Fruit fly (Drosophila melanogaster) whole organism, embryonic: ENCODE data around the gene CG15517.

Experiments used
- Adf1 ChIP-seq: fragments of 200-800 bp; sonication (Bioruptor generic); IDR thresholded peaks from 2 replicates; pipeline ENCODE4 v1.3.6; 2022; ENCODE audit warnings: missing biosample characterization, missing genetic modification characterization
- Asciz ChIP-seq: fragments of 200-800 bp; sonication (Bioruptor generic); optimal IDR thresholded peaks from 2 replicates; lab custom pipeline; 2017; ENCODE audit warnings: missing biosample characterization, mild to moderate bottlenecking, missing genetic modification characterization, missing genetic modification reagents
- BEAF-32 ChIP-seq: fragments of 200-800 bp; sonication (Bioruptor generic); optimal IDR thresholded peaks from 3 replicates; lab custom pipeline; 2017; ENCODE audit warnings: missing biosample characterization, missing genetic modification characterization, mild to moderate bottlenecking, moderate library complexity, missing genetic modification reagents
- CG10267 ChIP-seq: fragments of 200-800 bp; sonication (Bioruptor generic); optimal IDR thresholded peaks from 2 replicates; lab custom pipeline; 2018; ENCODE audit warnings: missing biosample characterization, mild to moderate bottlenecking, missing genetic modification characterization, moderate library complexity
- CG10979 ChIP-seq: fragments of 200-800 bp; sonication (Bioruptor generic); optimal IDR thresholded peaks from 2 replicates; lab custom pipeline; 2018; ENCODE audit warnings: missing biosample characterization, mild to moderate bottlenecking, missing genetic modification characterization, moderate library complexity
- CG11085 ChIP-seq: fragments of 200-800 bp; sonication (Bioruptor generic); IDR thresholded peaks from 2 replicates; pipeline ENCODE4 v1.3.6; 2022; ENCODE audit warnings: missing biosample characterization, missing genetic modification characterization
- CG11456 ChIP-seq: fragments of 200-800 bp; sonication (Bioruptor generic); IDR thresholded peaks from 3 replicates; pipeline ENCODE4 v1.3.6; 2022; ENCODE audit warnings: missing biosample characterization, missing genetic modification characterization
- CG12104 ChIP-seq: fragments of 200-800 bp; sonication (Bioruptor generic); optimal IDR thresholded peaks from 3 replicates; lab custom pipeline; 2016; ENCODE audit warnings: missing biosample characterization, missing genetic modification characterization
- CG12155 ChIP-seq: fragments of 200-800 bp; sonication (Bioruptor generic); optimal IDR thresholded peaks from 3 replicates; lab custom pipeline; 2016; ENCODE audit warnings: missing biosample characterization, missing genetic modification characterization
- CG14441 ChIP-seq: fragments of 200-800 bp; sonication (Bioruptor generic); IDR thresholded peaks from 2 replicates; pipeline ENCODE4 v1.3.6; 2022; ENCODE audit warnings: missing biosample characterization, missing genetic modification characterization
- CG15011 ChIP-seq: fragments of 200-800 bp; sonication (Bioruptor generic); optimal IDR thresholded peaks from 3 replicates; lab custom pipeline; 2018; ENCODE audit warnings: missing biosample characterization, mild to moderate bottlenecking, missing genetic modification characterization
- CG16863 ChIP-seq: fragments of 200-800 bp; sonication (Bioruptor generic); optimal IDR thresholded peaks from 3 replicates; lab custom pipeline; 2016; ENCODE audit warnings: missing biosample characterization, missing genetic modification characterization
- CG1832 ChIP-seq: fragments of 200-800 bp; sonication (Bioruptor generic); optimal IDR thresholded peaks from 2 replicates; lab custom pipeline; 2017; ENCODE audit warnings: missing biosample characterization, mild to moderate bottlenecking, missing genetic modification characterization, inconsistent platforms
- CG2129 ChIP-seq: fragments of 200-800 bp; sonication (Bioruptor generic); IDR thresholded peaks from 2 replicates; pipeline ENCODE4 v1.3.6; 2022; ENCODE audit warnings: missing biosample characterization, missing genetic modification characterization; ENCODE audit not compliant: partially characterized antibody
- CG31441 ChIP-seq: fragments of 200-800 bp; sonication (Bioruptor generic); IDR thresholded peaks from 2 replicates; pipeline ENCODE4 v1.3.6; 2022; ENCODE audit warnings: missing biosample characterization, missing genetic modification characterization
- CG33213 ChIP-seq: fragments of 200-800 bp; sonication (Bioruptor generic); optimal IDR thresholded peaks from 3 replicates; lab custom pipeline; 2016; ENCODE audit warnings: missing biosample characterization, missing genetic modification characterization
- CG3847 ChIP-seq: fragments of 200-800 bp; sonication (Bioruptor generic); IDR thresholded peaks from 2 replicates; pipeline ENCODE4 v1.3.6; 2022; ENCODE audit warnings: missing biosample characterization, missing genetic modification characterization
- CG43689 ChIP-seq: fragments of 200-800 bp; sonication (Bioruptor generic); IDR thresholded peaks from 2 replicates; pipeline ENCODE4 v1.3.6; 2022; ENCODE audit warnings: missing biosample characterization, missing genetic modification characterization
- CG5245 ChIP-seq: fragments of 200-800 bp; sonication (Bioruptor generic); optimal IDR thresholded peaks from 3 replicates; lab custom pipeline; 2016; ENCODE audit warnings: missing biosample characterization, missing genetic modification characterization
- CG8388 ChIP-seq: fragments of 200-800 bp; sonication (Bioruptor generic); optimal IDR thresholded peaks from 2 replicates; lab custom pipeline; 2019; ENCODE audit warnings: missing biosample characterization, mild to moderate bottlenecking, missing genetic modification characterization, moderate library complexity
- CG9437 ChIP-seq: fragments of 200-800 bp; sonication (Bioruptor generic); optimal IDR thresholded peaks from 2 replicates; lab custom pipeline; 2018; ENCODE audit warnings: missing biosample characterization, mild to moderate bottlenecking, missing genetic modification characterization
- CG9727 ChIP-seq: fragments of 200-800 bp; sonication (Bioruptor generic); optimal IDR thresholded peaks from 3 replicates; lab custom pipeline; 2017; ENCODE audit warnings: missing biosample characterization, mild to moderate bottlenecking, missing genetic modification characterization
- CoRest ChIP-seq: fragments of 200-800 bp; sonication (Bioruptor generic); optimal IDR thresholded peaks from 3 replicates; lab custom pipeline; 2018; ENCODE audit warnings: missing biosample characterization, mild to moderate bottlenecking, missing genetic modification characterization, moderate library complexity
- D19A ChIP-seq: fragments of 200-800 bp; optimal IDR thresholded peaks from 3 replicates; lab custom pipeline; 2019; ENCODE audit warnings: missing biosample characterization, mild to moderate bottlenecking, missing genetic modification characterization, moderate library complexity
- Dad ChIP-seq: fragments of 200-800 bp; sonication (Bioruptor generic); optimal IDR thresholded peaks from 3 replicates; lab custom pipeline; 2016; ENCODE audit warnings: missing biosample characterization, missing genetic modification characterization
- Doc2 ChIP-seq: fragments of 200-800 bp; sonication (Bioruptor generic); IDR thresholded peaks from 2 replicates; pipeline ENCODE4 v1.3.6; 2022; ENCODE audit warnings: missing biosample characterization, missing genetic modification characterization
- ERR ChIP-seq: fragments of 200-800 bp; sonication (Bioruptor generic); optimal IDR thresholded peaks from 2 replicates; lab custom pipeline; 2016; ENCODE audit warnings: missing biosample characterization, missing genetic modification characterization
- Gsc ChIP-seq: fragments of 200-800 bp; sonication (Bioruptor generic); IDR thresholded peaks from 2 replicates; pipeline ENCODE4 v1.3.6; 2022; ENCODE audit warnings: missing biosample characterization, missing genetic modification characterization
- HLHmδ ChIP-seq: fragments of 200-800 bp; sonication (Bioruptor generic); optimal IDR thresholded peaks from 2 replicates; lab custom pipeline; 2018; ENCODE audit warnings: missing biosample characterization, mild to moderate bottlenecking, missing genetic modification characterization, moderate library complexity
- Hr39 ChIP-seq: fragments of >200 bp; optimal IDR thresholded peaks from 2 replicates; lab custom pipeline; 2017
- MBD-R2 ChIP-seq: fragments of 200-800 bp; sonication (Bioruptor generic); IDR thresholded peaks from 2 replicates; pipeline ENCODE4 v1.3.6; 2022; ENCODE audit warnings: missing biosample characterization, missing genetic modification characterization
- MESR4 ChIP-seq: fragments of 200-800 bp; sonication (Bioruptor generic); optimal IDR thresholded peaks from 2 replicates; lab custom pipeline; 2018; ENCODE audit warnings: missing biosample characterization, mild to moderate bottlenecking, missing genetic modification characterization, moderate library complexity
- MTF-1 ChIP-seq: fragments of 200-800 bp; sonication (Bioruptor generic); optimal IDR thresholded peaks from 2 replicates; lab custom pipeline; 2018; ENCODE audit warnings: missing biosample characterization, mild to moderate bottlenecking, missing genetic modification characterization, borderline replicate concordance
- Sox100B ChIP-seq: fragments of 200-800 bp; sonication (Bioruptor generic); optimal IDR thresholded peaks from 3 replicates; lab custom pipeline; 2018; ENCODE audit warnings: missing biosample characterization, mild to moderate bottlenecking, missing genetic modification characterization
- Sox102F ChIP-seq: fragments of 200-800 bp; sonication (Bioruptor generic); optimal IDR thresholded peaks from 2 replicates; lab custom pipeline; 2018; ENCODE audit warnings: missing biosample characterization, mild to moderate bottlenecking, missing genetic modification characterization, moderate library complexity
- TFAM ChIP-seq: fragments of 200-800 bp; sonication (Bioruptor generic); optimal IDR thresholded peaks from 2 replicates; lab custom pipeline; 2017; ENCODE audit warnings: missing biosample characterization, missing genetic modification characterization, inconsistent platforms
- da ChIP-seq: fragments of 200-800 bp; sonication (Bioruptor generic); optimal IDR thresholded peaks from 2 replicates; lab custom pipeline; 2016; ENCODE audit warnings: missing biosample characterization, missing genetic modification characterization
- dan ChIP-seq: fragments of 200-800 bp; sonication (Bioruptor generic); IDR thresholded peaks from 2 replicates; pipeline ENCODE4 v1.3.6; 2022; ENCODE audit warnings: missing biosample characterization, missing genetic modification characterization
- dmrt11E ChIP-seq: fragments of 200-800 bp; sonication (Bioruptor generic); optimal IDR thresholded peaks from 3 replicates; lab custom pipeline; 2018; ENCODE audit warnings: missing biosample characterization, mild to moderate bottlenecking, missing genetic modification characterization, moderate library complexity
- ems ChIP-seq: fragments of 200-800 bp; sonication (Bioruptor generic); optimal IDR thresholded peaks from 3 replicates; lab custom pipeline; 2016; ENCODE audit warnings: missing biosample characterization, missing genetic modification characterization
- eyg ChIP-seq: fragments of 200-800 bp; sonication (Bioruptor generic); optimal IDR thresholded peaks from 3 replicates; lab custom pipeline; 2016; ENCODE audit warnings: missing biosample characterization, missing genetic modification characterization
- gfzf ChIP-seq: fragments of 200-800 bp; sonication (Bioruptor generic); optimal IDR thresholded peaks from 2 replicates; lab custom pipeline; 2016; ENCODE audit warnings: missing biosample characterization, mild to moderate bottlenecking, missing genetic modification characterization, moderate library complexity
- gro ChIP-seq: fragments of 200-800 bp; sonication (Bioruptor generic); optimal IDR thresholded peaks from 2 replicates; lab custom pipeline; 2016; ENCODE audit warnings: missing biosample characterization, missing genetic modification characterization
- mld ChIP-seq: fragments of 200-800 bp; sonication (Bioruptor generic); IDR thresholded peaks from 3 replicates; pipeline ENCODE4 v1.3.6; 2022; ENCODE audit warnings: missing biosample characterization, missing genetic modification characterization; ENCODE audit not compliant: partially characterized antibody
- nau ChIP-seq: fragments of 200-800 bp; sonication (Bioruptor generic); optimal IDR thresholded peaks from 3 replicates; lab custom pipeline; 2017; ENCODE audit warnings: missing biosample characterization, mild to moderate bottlenecking, missing genetic modification characterization, missing genetic modification reagents
- tin ChIP-seq: fragments of 200-800 bp; sonication (Bioruptor generic); optimal IDR thresholded peaks from 3 replicates; lab custom pipeline; 2016; ENCODE audit warnings: missing biosample characterization, missing genetic modification characterization
- trem ChIP-seq: fragments of 200-800 bp; optimal IDR thresholded peaks from 3 replicates; lab custom pipeline; 2019; ENCODE audit warnings: missing biosample characterization, mild to moderate bottlenecking, missing genetic modification characterization, moderate library complexity
- trh ChIP-seq: fragments of 200-800 bp; sonication (Bioruptor generic); optimal IDR thresholded peaks from 2 replicates; lab custom pipeline; 2016; ENCODE audit warnings: missing biosample characterization, missing genetic modification characterization
- unc-4 ChIP-seq: fragments of 200-800 bp; sonication (Bioruptor generic); IDR thresholded peaks from 2 replicates; pipeline ENCODE4 v1.3.6; 2022; ENCODE audit warnings: missing biosample characterization, missing genetic modification characterization; ENCODE audit not compliant: partially characterized antibody
- usp ChIP-seq: fragments of >200 bp; optimal IDR thresholded peaks from 2 replicates; lab custom pipeline; 2017; ENCODE audit warnings: missing biosample characterization, missing genetic modification characterization
- vnd ChIP-seq: fragments of 200-800 bp; sonication (Bioruptor generic); IDR thresholded peaks from 3 replicates; pipeline ENCODE4 v1.3.6; 2022; ENCODE audit warnings: missing biosample characterization, missing genetic modification characterization; ENCODE audit not compliant: partially characterized antibody
- zf30C ChIP-seq: fragments of 200-800 bp; sonication (Bioruptor generic); optimal IDR thresholded peaks from 3 replicates; lab custom pipeline; 2018; ENCODE audit warnings: missing biosample characterization, mild to moderate bottlenecking, missing genetic modification characterization

Gene CG15517

dm6 chr3R:29935756-29936155 lies 32.1 kb upstream of the CG15517 start, which contains the start of the genes eIF2Balpha and Vps13B (continued):
- TF ChIP-seq CoRest = no peak
- peak; percentile 66 for TF ChIP-seq unc-4
- no peak for TF ChIP-seq ERR (GFP tag; lab: Kevin White, UChicago)
- TF ChIP-seq MESR4 (GFP tag; lab: Kevin White, UChicago) = peak; percentile 35
- TF ChIP-seq trh (GFP tag; lab: Kevin White, UChicago) = no peak
- no peak for TF ChIP-seq HLHmδ (GFP tag; lab: Kevin White, UChicago)
- no peak for TF ChIP-seq CG14441 (GFP tag; lab: Robert Waterston, UW)
- no peak for TF ChIP-seq Hr39 (lab: Kevin White, UChicago)
- no peak for TF ChIP-seq Gsc (GFP tag; lab: Robert Waterston, UW)
- TF ChIP-seq CG11085 = no peak
- TF ChIP-seq dmrt11E (tag; lab: Kevin White, UChicago) = no peak
- no peak for TF ChIP-seq Dad
- TF ChIP-seq CG12104 = no peak
- TF ChIP-seq trem (tag; lab: Kevin White, UChicago) = no peak
- TF ChIP-seq CG33213 (GFP tag; lab: Kevin White, UChicago) = no peak
- no peak for TF ChIP-seq CG11456 (GFP tag; lab: Robert Waterston, UW)
- TF ChIP-seq CG8388 (GFP tag; lab: Kevin White, UChicago) = no peak
- TF ChIP-seq zf30C (GFP tag; lab: Kevin White, UChicago) = no peak
- TF ChIP-seq Sox100B (GFP tag; lab: Kevin White, UChicago) = no peak
- TF ChIP-seq Adf1 = no peak
- TF ChIP-seq Sox102F (GFP tag; lab: Kevin White, UChicago) = peak; percentile 54
- TF ChIP-seq CG12155 = no peak
- no peak for TF ChIP-seq dan
- TF ChIP-seq Asciz (GFP tag; lab: Kevin White, UChicago) = no peak
- TF ChIP-seq CG16863 (GFP tag; lab: Kevin White, UChicago) = no peak
- TF ChIP-seq mld (GFP tag; lab: Robert Waterston, UW) = peak; percentile 84
- TF ChIP-seq MTF-1 (GFP tag; lab: Kevin White, UChicago) = no peak
- TF ChIP-seq usp = no peak
- TF ChIP-seq CG2129 = 0 out of 2 replicates have a peak, but pooled peaks have one; percentile 15
- TF ChIP-seq CG31441 = no peak
- no peak for TF ChIP-seq gro
- TF ChIP-seq MBD-R2 = peak; percentile 98
- TF ChIP-seq BEAF-32 (GFP tag; lab: Kevin White, UChicago) = peak; percentile 8
- TF ChIP-seq CG10979 (tag; lab: Kevin White, UChicago) = no peak
- peak; percentile 18 for TF ChIP-seq gfzf
- TF ChIP-seq D19A (tag; lab: Kevin White, UChicago) = no peak
- TF ChIP-seq CG3847 (GFP tag; lab: Robert Waterston, UW) = 0 out of 2 replicates have a peak, but pooled peaks have one; percentile 23
- TF ChIP-seq ems (GFP tag; lab: Kevin White, UChicago) = no peak
- TF ChIP-seq nau (GFP tag; lab: Kevin White, UChicago) = no peak
- TF ChIP-seq da (GFP tag; lab: Kevin White, UChicago) = no peak
- no peak for TF ChIP-seq CG15011 (GFP tag; lab: Kevin White, UChicago)
- no peak for TF ChIP-seq CG9727 (GFP tag; lab: Kevin White, UChicago)
- TF ChIP-seq CG10267 = no peak
- TF ChIP-seq vnd (GFP tag; lab: Robert Waterston, UW) = peak; percentile 53; the same call in 1 of the 3 replicates
- TF ChIP-seq CG43689 (GFP tag; lab: Robert Waterston, UW) = no peak
- no peak for TF ChIP-seq tin (GFP tag; lab: Kevin White, UChicago)
- no peak for TF ChIP-seq TFAM (GFP tag; lab: Kevin White, UChicago)
- TF ChIP-seq Doc2 (GFP tag; lab: Robert Waterston, UW) = no peak
- TF ChIP-seq CG9437 (GFP tag; lab: Kevin White, UChicago) = peak; percentile 49
- TF ChIP-seq CG1832 = no peak
- TF ChIP-seq CG5245 (GFP tag; lab: Kevin White, UChicago) = no peak
- TF ChIP-seq eyg (GFP tag; lab: Kevin White, UChicago) = no peak
